Fruit fly (Drosophila melanogaster) whole organism, embryonic: ENCODE data around the gene Cpr62Ba.

Experiments
- Awh ChIP-seq: fragments of 200-800 bp; sonication (Bioruptor generic); IDR thresholded peaks from 2 replicates; pipeline ENCODE4, ENCODE4 v1.3.6; 2022; ENCODE audit warnings: missing biosample characterization, missing genetic modification characterization
- BEAF-32 ChIP-seq: fragments of 200-800 bp; sonication (Bioruptor generic); optimal IDR thresholded peaks from 3 replicates; lab custom pipeline; 2017; ENCODE audit warnings: missing biosample characterization, missing genetic modification characterization, mild to moderate bottlenecking, moderate library complexity, missing genetic modification reagents
- CG10267 ChIP-seq: fragments of 200-800 bp; sonication (Bioruptor generic); optimal IDR thresholded peaks from 2 replicates; lab custom pipeline; 2018; ENCODE audit warnings: missing biosample characterization, mild to moderate bottlenecking, missing genetic modification characterization, moderate library complexity
- CG10431 ChIP-seq: fragments of 200-800 bp; sonication (Bioruptor generic); optimal IDR thresholded peaks from 3 replicates; lab custom pipeline; 2018; ENCODE audit warnings: missing biosample characterization, mild to moderate bottlenecking, missing genetic modification characterization
- CG10979 ChIP-seq: fragments of 200-800 bp; sonication (Bioruptor generic); optimal IDR thresholded peaks from 2 replicates; lab custom pipeline; 2018; ENCODE audit warnings: missing biosample characterization, mild to moderate bottlenecking, missing genetic modification characterization, moderate library complexity
- CG14710 ChIP-seq: fragments of 200-800 bp; sonication (Bioruptor generic); optimal IDR thresholded peaks from 3 replicates; lab custom pipeline; 2019; ENCODE audit warnings: missing biosample characterization, mild to moderate bottlenecking, missing genetic modification characterization, moderate library complexity
- CG4328 ChIP-seq: fragments of 200-800 bp; sonication (Bioruptor generic); optimal IDR thresholded peaks from 3 replicates; lab custom pipeline; 2017; ENCODE audit warnings: missing biosample characterization, missing genetic modification reagents, missing genetic modification characterization
- CG9797 ChIP-seq: fragments of 200-800 bp; sonication (Bioruptor generic); optimal IDR thresholded peaks from 3 replicates; lab custom pipeline; 2018; ENCODE audit warnings: missing biosample characterization, mild to moderate bottlenecking, missing genetic modification characterization
- Dek ChIP-seq: fragments of 200-800 bp; sonication (Bioruptor generic); optimal IDR thresholded peaks from 3 replicates; lab custom pipeline; 2019; ENCODE audit warnings: missing biosample characterization, mild to moderate bottlenecking, missing genetic modification characterization, moderate library complexity
- Dp ChIP-seq: fragments of 200-800 bp; sonication (Bioruptor generic); optimal IDR thresholded peaks from 2 replicates; lab custom pipeline; 2018; ENCODE audit warnings: missing biosample characterization, mild to moderate bottlenecking, missing genetic modification characterization, moderate library complexity
- E2f2 ChIP-seq: fragments of 200-800 bp; sonication (Bioruptor generic); IDR thresholded peaks from 2 replicates; pipeline ENCODE4 v1.3.6; 2022; ENCODE audit warnings: missing biosample characterization, missing genetic modification characterization
- Ets97D ChIP-seq: fragments of 200-800 bp; sonication (Bioruptor generic); optimal IDR thresholded peaks from 3 replicates; lab custom pipeline; 2016; ENCODE audit warnings: missing biosample characterization, missing genetic modification characterization
- HLH4C ChIP-seq: fragments of 200-800 bp; sonication (Bioruptor generic); IDR thresholded peaks from 3 replicates; pipeline ENCODE4 v1.3.6; 2022; ENCODE audit warnings: missing biosample characterization, missing genetic modification characterization; ENCODE audit not compliant: partially characterized antibody
- Jarid2 ChIP-seq: fragments of 200-800 bp; sonication (Bioruptor generic); optimal IDR thresholded peaks from 3 replicates; lab custom pipeline; 2017; ENCODE audit warnings: mild to moderate bottlenecking, missing biosample characterization, missing genetic modification reagents, missing genetic modification characterization
- MESR4 ChIP-seq: fragments of 200-800 bp; sonication (Bioruptor generic); optimal IDR thresholded peaks from 2 replicates; lab custom pipeline; 2018; ENCODE audit warnings: missing biosample characterization, mild to moderate bottlenecking, missing genetic modification characterization, moderate library complexity
- Med ChIP-seq: fragments of 200-800 bp; sonication (Bioruptor generic); peaks from one replicate; lab custom pipeline; 2016; ENCODE audit warnings: missing biosample characterization, missing genetic modification characterization, mild to moderate bottlenecking, inconsistent platforms, moderate library complexity
- Scr ChIP-seq: fragments of 200-800 bp; sonication (Bioruptor generic); IDR thresholded peaks from 2 replicates; pipeline ENCODE4 v1.3.6; 2022; ENCODE audit warnings: missing biosample characterization, missing genetic modification characterization; ENCODE audit not compliant: partially characterized antibody
- Side ChIP-seq: fragments of 200-800 bp; sonication (Bioruptor generic); optimal IDR thresholded peaks from 2 replicates; lab custom pipeline; 2016; ENCODE audit warnings: missing biosample characterization, missing genetic modification characterization
- Taf1 ChIP-seq: fragments of 200-800 bp; sonication (Bioruptor generic); IDR thresholded peaks from 2 replicates; pipeline ENCODE4 v1.3.6; 2022; ENCODE audit warnings: missing biosample characterization, missing genetic modification characterization
- Xrp1 ChIP-seq: fragments of 200-800 bp; sonication (Bioruptor generic); IDR thresholded peaks from 2 replicates; pipeline ENCODE4 v1.3.6; 2022; ENCODE audit warnings: missing biosample characterization, missing genetic modification characterization
- amos ChIP-seq: fragments of 200-800 bp; sonication (Bioruptor generic); IDR thresholded peaks from 2 replicates; pipeline ENCODE4 v1.3.6; 2022; ENCODE audit warnings: missing biosample characterization, missing genetic modification characterization; ENCODE audit not compliant: partially characterized antibody
- bsh ChIP-seq, 2 experiments: fragments of 200-800 bp; sonication (Bioruptor generic); optimal IDR thresholded peaks; 2 replicates each; lab custom pipeline; 2017 to 2018; ENCODE audit warnings: mild to moderate bottlenecking in 2 of 2, missing biosample characterization in 2 of 2, missing genetic modification characterization in 2 of 2, moderate library complexity in 1 of 2
- chinmo ChIP-seq: fragments of 200-800 bp; sonication (Bioruptor generic); IDR thresholded peaks from 4 replicates; pipeline ENCODE4 v1.3.6; 2022; ENCODE audit warnings: missing biosample characterization, missing genetic modification characterization; ENCODE audit not compliant: partially characterized antibody
- ci ChIP-seq: fragments of 200-800 bp; sonication (Bioruptor generic); IDR thresholded peaks from 3 replicates; pipeline ENCODE4 v1.3.6; 2022; ENCODE audit warnings: missing biosample characterization, missing genetic modification characterization
- exex ChIP-seq: fragments of 200-800 bp; sonication (Bioruptor generic); optimal IDR thresholded peaks from 4 replicates; lab custom pipeline; 2018; ENCODE audit warnings: missing biosample characterization, mild to moderate bottlenecking, missing genetic modification characterization, moderate library complexity
- fd64A ChIP-seq: fragments of 200-800 bp; sonication (Bioruptor generic); optimal IDR thresholded peaks from 3 replicates; lab custom pipeline; 2018; ENCODE audit warnings: missing biosample characterization, mild to moderate bottlenecking, missing genetic modification characterization
- gfzf ChIP-seq: fragments of 200-800 bp; sonication (Bioruptor generic); optimal IDR thresholded peaks from 2 replicates; lab custom pipeline; 2016; ENCODE audit warnings: missing biosample characterization, mild to moderate bottlenecking, missing genetic modification characterization, moderate library complexity
- hbn ChIP-seq: fragments of 200-800 bp; sonication (Bioruptor generic); IDR thresholded peaks from 2 replicates; pipeline ENCODE4 v1.3.6; 2022; ENCODE audit warnings: missing biosample characterization, missing genetic modification characterization; ENCODE audit not compliant: partially characterized antibody
- kah ChIP-seq: fragments of 200-800 bp; sonication (Bioruptor generic); optimal IDR thresholded peaks from 2 replicates; lab custom pipeline; 2018; ENCODE audit warnings: missing biosample characterization, mild to moderate bottlenecking, missing genetic modification characterization
- kay ChIP-seq: fragments of 200-800 bp; sonication (Bioruptor generic); optimal IDR thresholded peaks from 2 replicates; lab custom pipeline; 2016; ENCODE audit warnings: missing biosample characterization, missing genetic modification characterization
- ken ChIP-seq: fragments of 200-800 bp; sonication (Bioruptor generic); IDR thresholded peaks from 3 replicates; pipeline ENCODE4 v1.3.6; 2022; ENCODE audit warnings: missing biosample characterization, missing genetic modification characterization
- onecut ChIP-seq: fragments of 200-800 bp; sonication (Bioruptor generic); IDR thresholded peaks from 2 replicates; pipeline ENCODE4 v1.3.6; 2022; ENCODE audit warnings: missing biosample characterization, missing genetic modification characterization
- sens ChIP-seq: fragments of 200-800 bp; sonication (Bioruptor generic); peaks from one replicate; lab custom pipeline; 2016; ENCODE audit warnings: missing biosample characterization, missing genetic modification characterization
- seq ChIP-seq: fragments of 200-800 bp; sonication (Bioruptor generic); IDR thresholded peaks from 2 replicates; pipeline ENCODE4 v1.3.6; 2022; ENCODE audit warnings: missing biosample characterization, missing genetic modification characterization
- trem ChIP-seq: fragments of 200-800 bp; optimal IDR thresholded peaks from 3 replicates; lab custom pipeline; 2019; ENCODE audit warnings: missing biosample characterization, mild to moderate bottlenecking, missing genetic modification characterization, moderate library complexity
- usp ChIP-seq: fragments of >200 bp; optimal IDR thresholded peaks from 2 replicates; lab custom pipeline; 2017; ENCODE audit warnings: missing biosample characterization, missing genetic modification characterization
- vvl ChIP-seq: fragments of 200-800 bp; sonication (Bioruptor generic); IDR thresholded peaks from 2 replicates; pipeline ENCODE4 v1.3.6; 2022; ENCODE audit warnings: missing biosample characterization, missing genetic modification characterization
- wor ChIP-seq: fragments of 200-800 bp; sonication (Bioruptor generic); IDR thresholded peaks from 2 replicates; pipeline ENCODE4 v1.3.6; 2022; ENCODE audit warnings: missing biosample characterization, missing genetic modification characterization
- zen2 ChIP-seq: fragments of 200-800 bp; sonication (Bioruptor generic); IDR thresholded peaks from 3 replicates; pipeline ENCODE4 v1.3.6; 2022; ENCODE audit warnings: missing biosample characterization, missing genetic modification characterization; ENCODE audit not compliant: partially characterized antibody

The Cpr62Ba gene

DNA sequence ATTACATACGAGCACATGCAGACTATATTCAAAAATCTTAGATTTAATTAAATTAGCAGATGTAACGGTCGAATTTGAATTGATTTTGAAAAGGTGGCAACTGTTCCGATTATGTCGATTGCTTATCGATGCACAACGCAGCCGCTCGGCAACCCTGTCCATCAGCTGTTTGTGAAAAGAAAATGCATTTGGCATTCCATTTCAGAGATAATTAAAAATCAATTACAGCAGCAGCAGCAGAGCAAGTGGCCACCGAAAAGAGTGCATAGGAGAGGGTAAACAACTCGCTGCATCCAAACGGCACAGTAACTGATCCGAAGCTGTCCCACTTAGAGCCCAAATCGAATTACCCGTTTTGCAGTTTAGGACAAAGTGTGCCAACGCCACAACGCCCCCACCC lies 32.9 kb downstream of the Cpr62Ba start, which contains the start of gene Patj (continued):
- TF ChIP-seq CG14710 (tag; lab: Kevin White, UChicago) (peak; percentile 53), kay (GFP tag; lab: Kevin White, UChicago) (no peak), Side (no peak), kah (GFP tag; lab: Kevin White, UChicago) (no peak), vvl (GFP tag; lab: Robert Waterston, UW) (peak; percentile 28), fd64A (GFP tag; lab: Kevin White, UChicago) (no peak), exex (tag; lab: Kevin White, UChicago) (peak; percentile 55), hbn (GFP tag; lab: Robert Waterston, UW) (peak; percentile 37; the same call in 1 of the 2 replicates), zen2 (peak; percentile 7; the same call in 1 of the 3 replicates), CG9797 (GFP tag; lab: Kevin White, UChicago) (peak; percentile 24), onecut (GFP tag; lab: Robert Waterston, UW) (peak; percentile 17; the same call in 1 of the 2 replicates), E2f2 (peak; percentile 75), Ets97D (GFP tag; lab: Kevin White, UChicago) (peak; percentile 24), CG10267 (peak; percentile 2), Xrp1 (GFP tag; lab: Robert Waterston, UW) (no peak), Awh (GFP tag; lab: Robert Waterston, UW) (no peak), Dp (GFP tag; lab: Kevin White, UChicago) (peak; percentile 69), CG4328 (no peak), CG10431 (GFP tag; lab: Kevin White, UChicago) (no peak), seq (no peak), HLH4C (peak; percentile 24; the same call in 1 of the 3 replicates), gfzf (peak; percentile 34), MESR4 (GFP tag; lab: Kevin White, UChicago) (peak; percentile 80), ken (GFP tag; lab: Robert Waterston, UW) (no peak), bsh (GFP tag; optimal IDR thresholded peaks at IDR 0.05; lab: Kevin White, UChicago) (no peak), ci (GFP tag; lab: Robert Waterston, UW) (0 out of 3 replicates have a peak, but pooled peaks have one; percentile 32), trem (tag; lab: Kevin White, UChicago) (peak; percentile 68), chinmo (GFP tag; lab: Robert Waterston, UW) (peak; percentile 99), Scr (GFP tag; lab: Robert Waterston, UW) (peak; percentile 55), Dek (tag; lab: Kevin White, UChicago) (no peak), CG10979 (tag; lab: Kevin White, UChicago) (no peak), amos (GFP tag; lab: Robert Waterston, UW) (peak; percentile 53; the same call in 1 of the 2 replicates), BEAF-32 (GFP tag; lab: Kevin White, UChicago) (peak; percentile 59), Med (GFP tag; lab: Kevin White, UChicago) (peak; percentile 23)
- TF ChIP-seq, all 482 proteins: peak for 50

DNA sequence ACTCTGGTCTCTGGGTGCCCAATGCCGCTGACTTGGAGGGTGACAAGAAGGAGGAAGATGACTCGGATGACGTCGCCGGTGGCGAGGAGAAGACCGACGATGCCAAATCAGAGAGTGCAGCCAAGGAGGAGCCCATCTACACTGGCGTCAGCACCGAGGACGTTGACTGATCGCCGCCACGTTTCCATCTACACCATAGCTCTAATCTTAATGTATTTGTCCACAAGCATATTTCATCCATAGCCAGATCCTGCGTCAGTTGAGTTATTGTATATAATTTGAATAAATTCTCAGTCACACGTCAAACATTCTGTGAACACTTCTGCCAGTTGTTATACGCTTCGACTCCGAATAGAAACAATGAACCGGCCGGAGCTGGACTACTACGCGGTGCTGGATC lies 34.6 kb downstream of the Cpr62Ba start, which contains the start of gene CG12020:
CG12020 (plus strand) TSS at position 301 of the 400 bp plus-strand sequence.
- TF ChIP-seq sens (GFP tag; lab: Kevin White, UChicago) (peak; percentile 28), Jarid2 (GFP tag; lab: Kevin White, UChicago) (no peak), Taf1 (GFP tag; lab: Robert Waterston, UW) (no peak), usp (GFP tag; lab: Kevin White, UChicago) (no peak), wor (GFP tag; lab: Robert Waterston, UW) (no peak)
